Worm (Caenorhabditis elegans) whole organism, L2 larva: ENCODE measurements around the gene F14F3.5.

Source experiments
- aly-2 ChIP-seq: fragments of 150-350 bp; optimal IDR thresholded peaks from 2 replicates; lab custom pipeline; 2014; ENCODE audit warnings: missing biosample characterization, missing genetic modification characterization
- egl-27 ChIP-seq: sonication (generic microtip); optimal IDR thresholded peaks from 3 replicates; lab custom pipeline; 2017; ENCODE audit warnings: missing biosample characterization, missing genetic modification reagents, missing genetic modification characterization
- lin-39 ChIP-seq: fragments of 150-350 bp; optimal IDR thresholded peaks from 2 replicates; lab custom pipeline; 2014; ENCODE audit warnings: missing biosample characterization, missing genetic modification reagents, missing genetic modification characterization
- nhr-237 ChIP-seq: fragments of 150-350 bp; optimal IDR thresholded peaks from 2 replicates; lab custom pipeline; 2014; ENCODE audit warnings: missing biosample characterization, missing genetic modification characterization
- nhr-25 ChIP-seq: fragments of 150-350 bp; sonication (generic microtip); optimal IDR thresholded peaks from 3 replicates; lab custom pipeline; 2014; ENCODE audit warnings: missing biosample characterization, missing genetic modification characterization
- nhr-6 ChIP-seq: fragments of 150-350 bp; optimal IDR thresholded peaks from 2 replicates; lab custom pipeline; 2014; ENCODE audit warnings: missing biosample characterization, missing genetic modification characterization
- nhr-77 ChIP-seq: fragments of 150-350 bp; optimal IDR thresholded peaks from 2 replicates; lab custom pipeline; 2014; ENCODE audit warnings: missing biosample characterization, missing genetic modification characterization
- snpc-4 ChIP-seq: fragments of 150-350 bp; optimal IDR thresholded peaks from 2 replicates; lab custom pipeline; 2014; ENCODE audit warnings: missing biosample characterization, missing genetic modification characterization
- zag-1 ChIP-seq: fragments of 150-350 bp; optimal IDR thresholded peaks from 2 replicates; lab custom pipeline; 2014; ENCODE audit warnings: missing biosample characterization, missing genetic modification characterization
- ztf-11 ChIP-seq: sonication (generic microtip); optimal IDR thresholded peaks from 2 replicates; lab custom pipeline; 2017; ENCODE audit warnings: missing biosample characterization, missing genetic modification characterization

DNA sequence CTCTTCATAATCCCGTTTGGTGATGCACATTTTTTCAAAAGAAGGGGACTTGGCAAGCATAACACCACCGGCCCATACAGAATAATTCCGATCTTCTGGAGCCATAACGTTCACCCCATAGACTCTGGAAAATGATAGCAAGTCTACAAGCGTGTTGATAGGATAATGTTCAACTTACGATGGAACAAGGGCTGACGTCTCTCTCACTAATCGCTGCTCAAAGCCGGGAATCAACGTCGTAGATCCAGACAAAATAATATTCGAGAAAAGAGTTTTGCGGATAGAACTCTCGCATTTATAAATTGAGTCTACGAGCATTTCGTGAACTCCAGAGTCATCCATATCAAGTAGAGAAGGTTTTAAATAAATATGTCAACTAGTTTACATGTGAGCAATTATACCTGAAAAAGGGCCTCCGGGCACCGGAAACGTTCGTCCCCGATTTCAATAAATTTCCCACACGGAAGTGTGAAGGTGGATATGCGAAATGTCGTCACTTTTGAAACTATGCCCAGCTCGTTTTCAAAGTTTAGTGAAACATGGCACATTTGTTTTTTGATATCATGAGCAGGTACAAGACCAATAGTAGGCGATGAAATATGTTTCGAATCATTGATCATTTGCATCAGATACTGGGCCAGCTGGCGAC is 37.0 kb downstream of the F14F3.5 start:
- TF ChIP-seq egl-27 (tag; lab: Kevin White, UChicago): no peak
- no peak for TF ChIP-seq lin-39 (tag; lab: Kevin White, UChicago)
- TF ChIP-seq zag-1 (tag; lab: Kevin White, UChicago): no peak
- TF ChIP-seq snpc-4: no peak
- no peak for TF ChIP-seq nhr-6 (tag; lab: Kevin White, UChicago)
- TF ChIP-seq nhr-25 (tag; lab: Kevin White, UChicago): no peak
- no peak for TF ChIP-seq nhr-237
- TF ChIP-seq aly-2: no peak
- TF ChIP-seq ztf-11 (tag; lab: Kevin White, UChicago): no peak
- no peak for TF ChIP-seq nhr-77 (tag; lab: Kevin White, UChicago)
